Fruit fly (Drosophila melanogaster) Kc167 (cell line): ENCODE measurements around the gene CG33941.

Experiments
- Myc ChIP-seq: fragments of >200 bp; optimal IDR thresholded peaks from 2 replicates; lab custom pipeline; 2017; ENCODE audit warnings: missing external identifiers
- Sin3A ChIP-seq: fragments of >200 bp; optimal IDR thresholded peaks from 2 replicates; lab custom pipeline; 2018; ENCODE audit warnings: missing external identifiers
- h ChIP-seq: fragments of >200 bp; optimal IDR thresholded peaks from 3 replicates; lab custom pipeline; 2018; ENCODE audit warnings: missing external identifiers

DNA sequence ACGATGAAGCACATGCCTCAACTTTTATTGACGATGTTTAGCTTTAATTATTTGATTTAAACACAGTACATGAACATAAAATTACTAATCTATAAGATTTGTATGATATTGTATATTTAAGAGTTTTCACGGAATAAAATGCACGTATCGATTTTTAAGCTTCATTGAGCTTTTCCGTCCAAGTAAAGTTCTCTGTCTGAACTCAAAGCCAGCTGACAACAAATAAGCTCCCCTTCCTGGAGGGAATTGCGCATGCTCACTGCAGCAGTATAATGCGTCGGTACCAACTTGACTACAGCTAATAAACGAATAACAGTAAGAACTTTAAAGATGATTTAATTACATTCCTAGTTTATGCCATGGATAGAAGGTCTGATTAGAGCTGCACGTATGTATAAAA, 16.3 kb downstream of the CG33941 start:
- no peak for TF ChIP-seq h (lab: Kevin White, UChicago)
- TF ChIP-seq Sin3A (lab: Kevin White, UChicago): no peak
- TF ChIP-seq Myc: no peak
